Fruit fly (Drosophila melanogaster) whole organism, embryonic: ENCODE data around the gene CG33288.
A peak's percentile ranks its signal among the peaks of the same experiment; 100 is the strongest.

ENCODE experiments used
- B-H2 ChIP-seq: fragments of 200-800 bp; sonication (Bioruptor generic); optimal IDR thresholded peaks from 2 replicates; lab custom pipeline; 2018; ENCODE audit warnings: missing biosample characterization, mild to moderate bottlenecking, missing genetic modification characterization
- Bgb ChIP-seq: fragments of 200-800 bp; sonication (Bioruptor generic); IDR thresholded peaks from 2 replicates; pipeline ENCODE4 v1.3.6; 2022; ENCODE audit warnings: missing biosample characterization, missing genetic modification characterization; ENCODE audit not compliant: partially characterized antibody
- CG10462 ChIP-seq: fragments of 200-800 bp; sonication (Bioruptor generic); optimal IDR thresholded peaks from 2 replicates; lab custom pipeline; 2016; ENCODE audit warnings: missing biosample characterization, missing genetic modification characterization
- CG10565 ChIP-seq: fragments of 200-800 bp; sonication (Bioruptor generic); optimal IDR thresholded peaks from 3 replicates; lab custom pipeline; 2016; ENCODE audit warnings: missing biosample characterization, mild to moderate bottlenecking, missing genetic modification characterization
- CG10654 ChIP-seq: fragments of 200-800 bp; sonication (Bioruptor generic); optimal IDR thresholded peaks from 2 replicates; lab custom pipeline; 2016; ENCODE audit warnings: missing biosample characterization, missing genetic modification characterization
- CG10959 ChIP-seq: fragments of 200-800 bp; sonication (Bioruptor generic); IDR thresholded peaks from 2 replicates; pipeline ENCODE4 v1.3.6; 2022; ENCODE audit warnings: missing biosample characterization, missing genetic modification characterization
- CG12391 ChIP-seq: fragments of 200-800 bp; sonication (Bioruptor generic); optimal IDR thresholded peaks from 3 replicates; lab custom pipeline; 2018; ENCODE audit warnings: missing biosample characterization, mild to moderate bottlenecking, missing genetic modification characterization, moderate library complexity
- CG13775 ChIP-seq: fragments of 200-800 bp; sonication (Bioruptor generic); optimal IDR thresholded peaks from 3 replicates; lab custom pipeline; 2017; ENCODE audit warnings: missing biosample characterization, mild to moderate bottlenecking, missing genetic modification characterization
- CG14014 ChIP-seq: fragments of 200-800 bp; sonication (Bioruptor generic); IDR thresholded peaks from 2 replicates; pipeline ENCODE4 v1.3.6; 2022; ENCODE audit warnings: missing biosample characterization, missing genetic modification characterization
- CG14965 ChIP-seq: fragments of 200-800 bp; sonication (Bioruptor generic); optimal IDR thresholded peaks from 2 replicates; lab custom pipeline; 2016; ENCODE audit warnings: missing biosample characterization, missing genetic modification characterization, borderline replicate concordance
- CG15073 ChIP-seq: fragments of 200-800 bp; sonication (Bioruptor generic); optimal IDR thresholded peaks from 2 replicates; lab custom pipeline; 2016; ENCODE audit warnings: missing biosample characterization, missing genetic modification characterization
- CG16815 ChIP-seq: fragments of 200-800 bp; sonication (Bioruptor generic); optimal IDR thresholded peaks from 3 replicates; lab custom pipeline; 2017; ENCODE audit warnings: missing biosample characterization, mild to moderate bottlenecking, missing genetic modification characterization
- CG17186 ChIP-seq: fragments of 200-800 bp; sonication (Bioruptor generic); optimal IDR thresholded peaks from 3 replicates; lab custom pipeline; 2017; ENCODE audit warnings: missing biosample characterization, missing genetic modification reagents, missing genetic modification characterization
- CG17328 ChIP-seq: fragments of 200-800 bp; sonication (Bioruptor generic); IDR thresholded peaks from 2 replicates; pipeline ENCODE4 v1.3.6; 2022; ENCODE audit warnings: missing biosample characterization, missing genetic modification characterization
- CG1832 ChIP-seq: fragments of 200-800 bp; sonication (Bioruptor generic); optimal IDR thresholded peaks from 2 replicates; lab custom pipeline; 2017; ENCODE audit warnings: missing biosample characterization, mild to moderate bottlenecking, missing genetic modification characterization, inconsistent platforms
- CG2120 ChIP-seq: fragments of 200-800 bp; sonication (Bioruptor generic); optimal IDR thresholded peaks from 3 replicates; lab custom pipeline; 2016; ENCODE audit warnings: missing biosample characterization, missing genetic modification characterization
- CG3281 ChIP-seq: fragments of 200-800 bp; sonication (Bioruptor generic); optimal IDR thresholded peaks from 3 replicates; lab custom pipeline; 2017; ENCODE audit warnings: missing biosample characterization, mild to moderate bottlenecking, missing genetic modification characterization
- CG34224 ChIP-seq: fragments of 200-800 bp; sonication (Bioruptor generic); IDR thresholded peaks from 3 replicates; pipeline ENCODE4 v1.3.6; 2022; ENCODE audit warnings: missing biosample characterization, missing genetic modification characterization; ENCODE audit not compliant: partially characterized antibody
- CG34422 ChIP-seq: fragments of 200-800 bp; sonication (Bioruptor generic); IDR thresholded peaks from 3 replicates; pipeline ENCODE4 v1.3.6; 2022; ENCODE audit warnings: missing biosample characterization, missing genetic modification characterization
- CG3847 ChIP-seq: fragments of 200-800 bp; sonication (Bioruptor generic); IDR thresholded peaks from 2 replicates; pipeline ENCODE4 v1.3.6; 2022; ENCODE audit warnings: missing biosample characterization, missing genetic modification characterization
- CG4730 ChIP-seq: fragments of 200-800 bp; sonication (Bioruptor generic); IDR thresholded peaks from 2 replicates; pipeline ENCODE4 v1.3.6; 2022; ENCODE audit warnings: missing biosample characterization, missing genetic modification characterization
- CG6254 ChIP-seq: fragments of 200-800 bp; sonication (Bioruptor generic); optimal IDR thresholded peaks from 3 replicates; lab custom pipeline; 2017; ENCODE audit warnings: mild to moderate bottlenecking, missing biosample characterization, missing genetic modification reagents, missing genetic modification characterization
- CG8388 ChIP-seq: fragments of 200-800 bp; sonication (Bioruptor generic); optimal IDR thresholded peaks from 2 replicates; lab custom pipeline; 2019; ENCODE audit warnings: missing biosample characterization, mild to moderate bottlenecking, missing genetic modification characterization, moderate library complexity
- CG9817 ChIP-seq: fragments of 200-800 bp; sonication (Bioruptor generic); optimal IDR thresholded peaks from 2 replicates; lab custom pipeline; 2018; ENCODE audit warnings: missing biosample characterization, mild to moderate bottlenecking, missing genetic modification characterization, moderate library complexity
- CG9876 ChIP-seq: fragments of 200-800 bp; sonication (Bioruptor generic); optimal IDR thresholded peaks from 2 replicates; lab custom pipeline; 2016; ENCODE audit warnings: missing biosample characterization, missing genetic modification characterization
- CG9932 ChIP-seq: fragments of 200-800 bp; sonication (Bioruptor generic); IDR thresholded peaks from 2 replicates; pipeline ENCODE4 v1.3.6; 2022; ENCODE audit warnings: missing biosample characterization, missing genetic modification characterization
- D19A ChIP-seq: fragments of 200-800 bp; optimal IDR thresholded peaks from 3 replicates; lab custom pipeline; 2019; ENCODE audit warnings: missing biosample characterization, mild to moderate bottlenecking, missing genetic modification characterization, moderate library complexity
- Dll ChIP-seq: fragments of 200-800 bp; sonication (Bioruptor generic); IDR thresholded peaks from 4 replicates; pipeline ENCODE4 v1.3.6; 2022; ENCODE audit warnings: missing biosample characterization, missing genetic modification characterization; ENCODE audit not compliant: partially characterized antibody
- Hey ChIP-seq: fragments of 200-800 bp; sonication (Bioruptor generic); optimal IDR thresholded peaks from 3 replicates; lab custom pipeline; 2018; ENCODE audit warnings: missing biosample characterization, mild to moderate bottlenecking, missing genetic modification characterization
- Kr ChIP-seq: fragments of 200-800 bp; sonication (Bioruptor generic); optimal IDR thresholded peaks from 2 replicates; lab custom pipeline; 2017; ENCODE audit warnings: missing biosample characterization, mild to moderate bottlenecking, missing genetic modification characterization
- Mrtf ChIP-seq: fragments of 200-800 bp; sonication (Bioruptor generic); IDR thresholded peaks from 3 replicates; pipeline ENCODE4 v1.3.6; 2022; ENCODE audit warnings: missing biosample characterization, missing genetic modification characterization
- Nf-YA ChIP-seq: fragments of 200-800 bp; sonication (Bioruptor generic); IDR thresholded peaks from 2 replicates; pipeline ENCODE4 v1.3.6; 2022; ENCODE audit warnings: missing biosample characterization, missing genetic modification characterization
- Nf-YC ChIP-seq: fragments of 200-800 bp; optimal IDR thresholded peaks from 3 replicates; lab custom pipeline; 2019; ENCODE audit warnings: missing biosample characterization, mild to moderate bottlenecking, missing genetic modification characterization, moderate library complexity
- Side ChIP-seq: fragments of 200-800 bp; sonication (Bioruptor generic); optimal IDR thresholded peaks from 2 replicates; lab custom pipeline; 2016; ENCODE audit warnings: missing biosample characterization, missing genetic modification characterization
- Spps ChIP-seq: fragments of 200-800 bp; sonication (Bioruptor generic); optimal IDR thresholded peaks from 2 replicates; lab custom pipeline; 2018; ENCODE audit warnings: missing biosample characterization, mild to moderate bottlenecking, missing genetic modification characterization
- Xbp1 ChIP-seq: fragments of 200-800 bp; sonication (Bioruptor generic); optimal IDR thresholded peaks from 3 replicates; lab custom pipeline; 2016; ENCODE audit warnings: missing biosample characterization, mild to moderate bottlenecking, missing genetic modification characterization
- amos ChIP-seq: fragments of 200-800 bp; sonication (Bioruptor generic); IDR thresholded peaks from 2 replicates; pipeline ENCODE4 v1.3.6; 2022; ENCODE audit warnings: missing biosample characterization, missing genetic modification characterization; ENCODE audit not compliant: partially characterized antibody
- bigmax ChIP-seq: fragments of 200-800 bp; sonication (Bioruptor generic); optimal IDR thresholded peaks from 2 replicates; lab custom pipeline; 2018; ENCODE audit warnings: missing biosample characterization, mild to moderate bottlenecking, missing genetic modification characterization
- cad ChIP-seq: fragments of >200 bp; optimal IDR thresholded peaks from 2 replicates; lab custom pipeline; 2017; ENCODE audit warnings: missing biosample characterization, missing genetic modification characterization
- cg ChIP-seq: fragments of 200-800 bp; sonication (Bioruptor generic); optimal IDR thresholded peaks from 3 replicates; lab custom pipeline; 2019; ENCODE audit warnings: missing biosample characterization, mild to moderate bottlenecking, missing genetic modification characterization, moderate library complexity
- dysf ChIP-seq: fragments of 200-800 bp; sonication (Bioruptor generic); IDR thresholded peaks from 3 replicates; pipeline ENCODE4 v1.3.6; 2022; ENCODE audit warnings: missing biosample characterization, missing genetic modification characterization
- exex ChIP-seq: fragments of 200-800 bp; sonication (Bioruptor generic); optimal IDR thresholded peaks from 4 replicates; lab custom pipeline; 2018; ENCODE audit warnings: missing biosample characterization, mild to moderate bottlenecking, missing genetic modification characterization, moderate library complexity
- gfzf ChIP-seq: fragments of 200-800 bp; sonication (Bioruptor generic); optimal IDR thresholded peaks from 2 replicates; lab custom pipeline; 2016; ENCODE audit warnings: missing biosample characterization, mild to moderate bottlenecking, missing genetic modification characterization, moderate library complexity
- jing ChIP-seq: fragments of 200-800 bp; sonication (Bioruptor generic); optimal IDR thresholded peaks from 2 replicates; lab custom pipeline; 2018; ENCODE audit warnings: missing biosample characterization, mild to moderate bottlenecking, missing genetic modification characterization
- kah ChIP-seq: fragments of 200-800 bp; sonication (Bioruptor generic); optimal IDR thresholded peaks from 2 replicates; lab custom pipeline; 2018; ENCODE audit warnings: missing biosample characterization, mild to moderate bottlenecking, missing genetic modification characterization
- nau ChIP-seq: fragments of 200-800 bp; sonication (Bioruptor generic); optimal IDR thresholded peaks from 3 replicates; lab custom pipeline; 2017; ENCODE audit warnings: missing biosample characterization, mild to moderate bottlenecking, missing genetic modification characterization, missing genetic modification reagents
- otp ChIP-seq: fragments of 200-800 bp; sonication (Bioruptor generic); IDR thresholded peaks from 3 replicates; pipeline ENCODE4, ENCODE4 v1.3.6; 2022; ENCODE audit warnings: missing biosample characterization, missing genetic modification characterization
- sima ChIP-seq: fragments of 200-800 bp; sonication (Bioruptor generic); optimal IDR thresholded peaks from 2 replicates; lab custom pipeline; 2016; ENCODE audit warnings: missing biosample characterization, missing genetic modification characterization
- sqz ChIP-seq: fragments of 200-800 bp; sonication (Bioruptor generic); optimal IDR thresholded peaks from 3 replicates; lab custom pipeline; 2018; ENCODE audit warnings: missing biosample characterization, mild to moderate bottlenecking, missing genetic modification characterization
- twi ChIP-seq: fragments of 200-800 bp; optimal IDR thresholded peaks from 2 replicates; lab custom pipeline; 2019; ENCODE audit warnings: missing biosample characterization, mild to moderate bottlenecking, missing genetic modification characterization, moderate library complexity

Gene CG33288

DNA sequence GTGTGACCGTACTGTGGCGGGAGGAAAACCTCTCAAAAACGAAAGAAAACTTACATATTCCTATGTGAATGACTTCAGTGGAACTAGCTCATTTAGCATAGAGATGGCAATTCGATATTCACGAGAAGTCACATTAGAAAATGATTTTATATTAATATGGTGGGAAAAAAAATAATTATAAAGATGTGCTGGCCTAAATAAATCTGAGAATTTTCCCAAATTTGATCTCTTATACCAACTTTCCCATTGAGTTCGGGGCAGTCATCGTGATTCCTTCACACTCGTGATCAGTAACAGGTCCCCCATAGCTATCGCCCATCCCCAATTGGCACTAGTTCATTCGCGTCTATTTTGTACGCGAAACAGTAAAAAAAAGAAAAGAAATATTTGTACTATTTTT is 5.5 kb downstream of the CG33288 start, which contains the start of the genes barc and Aef1 (continued):
- peak; percentile 90 for TF ChIP-seq CG13775 (GFP tag; lab: Kevin White, UChicago)
- peak; percentile 75 for TF ChIP-seq CG8388 (GFP tag; lab: Kevin White, UChicago)
- TF ChIP-seq CG17186, result peak; percentile 58
- TF ChIP-seq Side (GFP tag; lab: Kevin White, UChicago), result peak; percentile 81
- peak; percentile 91 for TF ChIP-seq CG16815 (GFP tag; lab: Kevin White, UChicago)
- no peak for TF ChIP-seq nau (GFP tag; lab: Kevin White, UChicago)
- peak; percentile 92 for TF ChIP-seq dysf (GFP tag; lab: Robert Waterston, UW)
- peak; percentile 78 for TF ChIP-seq CG10959 (GFP tag; lab: Robert Waterston, UW)
- no peak for TF ChIP-seq Kr (GFP tag; lab: Kevin White, UChicago)
- TF ChIP-seq gfzf (GFP tag; lab: Kevin White, UChicago), result peak; percentile 78
- TF ChIP-seq sqz (GFP tag; lab: Kevin White, UChicago), result no peak
- peak; percentile 79 for TF ChIP-seq amos
- TF ChIP-seq CG1832, result no peak
- peak; percentile 60 for TF ChIP-seq CG6254 (GFP tag; lab: Kevin White, UChicago)
- no peak for TF ChIP-seq cad (GFP tag; lab: Kevin White, UChicago)
- peak; percentile 90 for TF ChIP-seq CG12391 (tag; lab: Kevin White, UChicago)
- TF ChIP-seq CG3847, result peak; percentile 94
- peak; percentile 95 for TF ChIP-seq CG2120 (GFP tag; lab: Kevin White, UChicago)
- TF ChIP-seq Hey (tag; lab: Kevin White, UChicago), result peak; percentile 47
- TF ChIP-seq CG9876 (GFP tag; lab: Kevin White, UChicago), result peak; percentile 70
- TF ChIP-seq Nf-YC (tag; lab: Kevin White, UChicago), result peak; percentile 72
- peak; percentile 77 for TF ChIP-seq B-H2
- TF ChIP-seq CG34224, result peak; percentile 77
- peak; percentile 50; the same call in 1 of the 3 replicates for TF ChIP-seq otp (GFP tag; lab: Robert Waterston, UW)
- TF ChIP-seq CG14014 (GFP tag; lab: Robert Waterston, UW), result peak; percentile 80; the same call in 1 of the 2 replicates
- TF ChIP-seq cg (GFP tag; lab: Kevin White, UChicago), result no peak
- TF ChIP-seq Spps (tag; lab: Kevin White, UChicago), result peak; percentile 61
- peak; percentile 17 for TF ChIP-seq sima
- TF ChIP-seq exex (tag; lab: Kevin White, UChicago), result peak; percentile 37
- peak; percentile 88 for TF ChIP-seq CG10654 (GFP tag; lab: Kevin White, UChicago)
- TF ChIP-seq Xbp1 (GFP tag; lab: Kevin White, UChicago), result peak; percentile 94
- TF ChIP-seq CG9932, result peak; percentile 96
- TF ChIP-seq twi (tag; lab: Kevin White, UChicago), result peak; percentile 83
- TF ChIP-seq CG3281 (GFP tag; lab: Kevin White, UChicago), result peak; percentile 77
- peak; percentile 88 for TF ChIP-seq CG34422 (GFP tag; lab: Robert Waterston, UW)
- peak; percentile 92 for TF ChIP-seq Dll (GFP tag; lab: Robert Waterston, UW)
- TF ChIP-seq CG14965 (GFP tag; lab: Kevin White, UChicago), result no peak
- peak; percentile 46 for TF ChIP-seq CG10565 (GFP tag; lab: Kevin White, UChicago)
- peak; percentile 77 for TF ChIP-seq CG17328 (GFP tag; lab: Robert Waterston, UW)
- peak; percentile 82 for TF ChIP-seq CG10462 (GFP tag; lab: Kevin White, UChicago)
- TF ChIP-seq Bgb (GFP tag; lab: Robert Waterston, UW), result peak; percentile 82
- TF ChIP-seq D19A (tag; lab: Kevin White, UChicago), result no peak
- peak; percentile 94 for TF ChIP-seq CG9817 (tag; lab: Kevin White, UChicago)
- TF ChIP-seq jing (GFP tag; lab: Kevin White, UChicago), result peak; percentile 40
- TF ChIP-seq Mrtf (GFP tag; lab: Robert Waterston, UW), result peak; percentile 81
- peak; percentile 76 for TF ChIP-seq CG4730 (GFP tag; lab: Robert Waterston, UW)
- TF ChIP-seq Nf-YA (GFP tag; lab: Robert Waterston, UW), result 0 out of 2 replicates have a peak, but pooled peaks have one; percentile 31
- TF ChIP-seq kah (GFP tag; lab: Kevin White, UChicago), result peak; percentile 43
- TF ChIP-seq bigmax (GFP tag; lab: Kevin White, UChicago), result no peak
- peak; percentile 59 for TF ChIP-seq CG15073 (GFP tag; lab: Kevin White, UChicago)
